Fruit fly (Drosophila melanogaster): ENCODE results near the gene CG12713.

CG12713 gene

dm6 chr3L:15832146-15832545 is at the start of gene CG12713:
Gene CG12713, plus strand, starts transcription at chr3L:15832464.
- no peak for TF ChIP-seq fd96Ca (GFP tag; IDR thresholded peaks at IDR 0.05)
- TF ChIP-seq D1 (tag; optimal IDR thresholded peaks at IDR 0.05): no peak
- no peak for TF ChIP-seq Snoo (tag; optimal IDR thresholded peaks at IDR 0.05)
- no peak for TF ChIP-seq CG4496 (GFP tag; IDR thresholded peaks at IDR 0.05)
- TF ChIP-seq CG15710 (tag; optimal IDR thresholded peaks at IDR 0.05): no peak
- TF ChIP-seq Pif1B (GFP tag; optimal IDR thresholded peaks at IDR 0.05): no peak
- no peak for TF ChIP-seq CG17806 (tag; optimal IDR thresholded peaks at IDR 0.05)
- TF ChIP-seq rn (GFP tag; IDR thresholded peaks at IDR 0.05): no peak
- no peak for TF ChIP-seq CG10348 (GFP tag; IDR thresholded peaks at IDR 0.05)
- no peak for TF ChIP-seq CG12605 (GFP tag; IDR thresholded peaks at IDR 0.05)
- no peak for TF ChIP-seq CG8159 (tag; optimal IDR thresholded peaks at IDR 0.05)

dm6 chr3L:15785368-15785767 is 46.9 kb upstream of the CG12713 start:
- TF ChIP-seq D1 (tag; optimal IDR thresholded peaks at IDR 0.05) (no peak), CG10348 (GFP tag; IDR thresholded peaks at IDR 0.05) (no peak), CG8301 (tag; optimal IDR thresholded peaks at IDR 0.05) (no peak), CG17806 (tag; optimal IDR thresholded peaks at IDR 0.05) (no peak), CG4496 (GFP tag; IDR thresholded peaks at IDR 0.05) (no peak), rn (GFP tag; IDR thresholded peaks at IDR 0.05) (no peak), CG9948 (tag; optimal IDR thresholded peaks at IDR 0.05) (no peak), fd96Ca (GFP tag; IDR thresholded peaks at IDR 0.05) (no peak)

- TF ChIP-seq gl (tag; optimal IDR thresholded peaks at IDR 0.05) (no peak), CG8159 (tag; optimal IDR thresholded peaks at IDR 0.05) (peak; percentile 36), CG10348 (GFP tag; IDR thresholded peaks at IDR 0.05) (no peak), CG34367 (tag; optimal IDR thresholded peaks at IDR 0.05) (no peak)
These were observed 44.9 kb upstream of the CG12713 start for dm6 chr3L:15787406-15787805.

- TF ChIP-seq rn (GFP tag; IDR thresholded peaks at IDR 0.05) (no peak), CG10348 (GFP tag; IDR thresholded peaks at IDR 0.05) (no peak), CG8301 (tag; optimal IDR thresholded peaks at IDR 0.05) (no peak), gl (tag; optimal IDR thresholded peaks at IDR 0.05) (no peak), Snoo (tag; optimal IDR thresholded peaks at IDR 0.05) (no peak), fd96Ca (GFP tag; IDR thresholded peaks at IDR 0.05) (no peak), CG12605 (GFP tag; IDR thresholded peaks at IDR 0.05) (no peak), CG32121 (GFP tag; IDR thresholded peaks at IDR 0.05) (no peak), CG8159 (tag; optimal IDR thresholded peaks at IDR 0.05) (no peak), CG17806 (tag; optimal IDR thresholded peaks at IDR 0.05) (no peak)
These were observed 41.2 kb upstream of the CG12713 start for dm6 chr3L:15791072-15791471.

- TF ChIP-seq Pif1A (GFP tag; optimal IDR thresholded peaks at IDR 0.05) (no peak), CG4496 (GFP tag; IDR thresholded peaks at IDR 0.05) (no peak), EcR (GFP tag; optimal IDR thresholded peaks at IDR 0.05) (no peak), CG15710 (tag; optimal IDR thresholded peaks at IDR 0.05) (no peak), Ets98B (GFP tag; IDR thresholded peaks at IDR 0.05) (no peak), CG34367 (tag; optimal IDR thresholded peaks at IDR 0.05) (no peak), D1 (tag; optimal IDR thresholded peaks at IDR 0.05) (no peak), CG13204 (GFP tag; optimal IDR thresholded peaks at IDR 0.05) (no peak), CG8301 (tag; optimal IDR thresholded peaks at IDR 0.05) (no peak), gl (tag; optimal IDR thresholded peaks at IDR 0.05) (no peak), fd96Ca (GFP tag; IDR thresholded peaks at IDR 0.05) (no peak)
These were observed 38.0 kb upstream of the CG12713 start for dm6 chr3L:15794311-15794710.

- TF ChIP-seq Pif1B (GFP tag; optimal IDR thresholded peaks at IDR 0.05) (no peak), CG14655 (GFP tag; optimal IDR thresholded peaks at IDR 0.05) (no peak)
These were observed 30.1 kb upstream of the CG12713 start for dm6 chr3L:15802117-15802516.

- TF ChIP-seq Pif1A (GFP tag; optimal IDR thresholded peaks at IDR 0.05): no peak
These were observed 29.6 kb upstream of the CG12713 start for dm6 chr3L:15802655-15803054.

- TF ChIP-seq gl (tag; optimal IDR thresholded peaks at IDR 0.05) (no peak), CG8301 (tag; optimal IDR thresholded peaks at IDR 0.05) (no peak), Pif1A (GFP tag; optimal IDR thresholded peaks at IDR 0.05) (no peak), Snoo (tag; optimal IDR thresholded peaks at IDR 0.05) (no peak), fd96Ca (GFP tag; IDR thresholded peaks at IDR 0.05) (no peak), CG4496 (GFP tag; IDR thresholded peaks at IDR 0.05) (no peak), Pif1B (GFP tag; optimal IDR thresholded peaks at IDR 0.05) (no peak), CG8159 (tag; optimal IDR thresholded peaks at IDR 0.05) (no peak), CG14655 (GFP tag; optimal IDR thresholded peaks at IDR 0.05) (no peak), CG17806 (tag; optimal IDR thresholded peaks at IDR 0.05) (no peak)
These were observed 24.2 kb upstream of the CG12713 start, which contains the start of gene CG6244 for dm6 chr3L:15808022-15808421. Gene CG6244, plus strand, starts transcription at chr3L:15808322.
